Fruit fly (Drosophila melanogaster) whole organism: ENCODE results near the gene wac.

Experiments
- CG8478 ChIP-seq: fragments of >200 bp; optimal IDR thresholded peaks from 2 replicates; lab custom pipeline; 2018; ENCODE audit warnings: inconsistent platforms
- psq ChIP-seq: fragments of >200 bp; optimal IDR thresholded peaks from 2 replicates; lab custom pipeline; 2017

DNA sequence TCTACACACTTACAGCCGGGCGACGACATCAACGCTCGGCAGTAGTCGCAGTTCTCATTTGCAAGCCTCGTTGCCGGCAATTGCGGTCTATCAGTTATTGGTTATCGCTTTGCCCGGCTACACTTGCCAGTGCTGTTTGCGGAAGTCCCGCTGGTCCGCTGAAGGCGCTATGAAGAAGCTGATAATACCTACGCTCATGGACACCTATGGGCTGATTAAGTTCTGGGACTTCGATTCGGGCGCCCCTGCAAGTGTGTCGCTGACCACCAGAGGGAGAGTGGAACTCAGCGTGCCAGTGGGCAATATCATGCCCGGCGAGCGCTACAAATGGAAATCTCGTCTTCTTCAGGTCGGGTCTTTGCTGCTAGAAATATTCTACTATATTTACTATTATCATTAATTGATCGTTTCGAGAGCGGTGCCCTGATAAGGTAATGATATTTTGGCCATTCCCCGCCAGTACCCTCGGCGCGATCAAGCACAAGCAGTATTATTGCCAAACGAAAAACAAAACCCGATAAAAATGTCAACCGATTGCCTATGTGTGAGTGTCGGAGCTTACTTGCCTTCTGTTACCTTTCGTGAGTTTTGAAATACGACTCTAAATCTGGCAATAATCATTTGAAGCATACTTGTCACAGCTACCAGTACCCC is 42.1 kb downstream of the wac start:
- TF ChIP-seq CG8478 (lab: Kevin White, UChicago): no peak
- TF ChIP-seq psq (lab: Kevin White, UChicago): no peak
